Worm (Caenorhabditis elegans): ENCODE measurements around the gene egli-1.

egli-1 gene

DNA sequence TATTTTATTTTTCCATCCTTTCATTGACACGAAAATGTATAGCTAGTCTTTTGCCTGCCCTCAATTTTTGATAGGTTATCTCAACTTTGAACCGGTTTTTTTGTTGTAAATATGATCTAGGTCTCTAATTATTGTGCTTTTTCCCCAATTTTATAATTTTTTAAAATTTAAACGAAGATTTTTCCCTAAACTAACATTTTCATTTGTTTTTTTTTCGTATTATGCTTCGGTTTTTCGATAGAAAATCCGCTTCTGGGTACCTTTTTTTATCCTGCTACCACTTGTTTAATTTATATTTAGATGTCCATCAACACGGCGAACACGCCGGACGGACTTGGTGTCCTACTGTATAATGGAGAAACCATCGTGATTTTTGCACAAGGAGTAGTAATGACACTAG, 5.7 kb downstream of the egli-1 start, which contains the start of gene wbp-2:
Gene wbp-2 (plus strand): TSS at position 301 of the 400 bp plus-strand sequence.
- TF ChIP-seq dve-1 (tag; optimal IDR thresholded peaks at IDR 0.05; ENCODE audit: insufficient read depth) (no peak), ctbp-1 (GFP tag; IDR thresholded peaks at IDR 0.05) (no peak), lsy-2 (tag; optimal IDR thresholded peaks at IDR 0.05) (no peak), dmd-9 (GFP tag; IDR thresholded peaks at IDR 0.05) (no peak), nhr-41 (GFP tag; IDR thresholded peaks at IDR 0.05) (no peak), pha-4 (GFP tag; IDR thresholded peaks at IDR 0.05) (no peak), pha-4 (tag; optimal IDR thresholded peaks at IDR 0.05) (no peak), lim-7 (GFP tag; IDR thresholded peaks at IDR 0.05) (no peak), zip-11 (GFP tag; IDR thresholded peaks at IDR 0.05) (no peak), nhr-28 (tag; optimal IDR thresholded peaks at IDR 0.05) (no peak), Y5F2A.4 (GFP tag; optimal IDR thresholded peaks at IDR 0.05) (no peak), unc-130 (GFP tag; optimal IDR thresholded peaks at IDR 0.05) (no peak)

- TF ChIP-seq hmg-1.1 (GFP tag; IDR thresholded peaks at IDR 0.05) (no peak), daf-19 (GFP tag; conservative IDR thresholded peaks at IDR 0.05) (no peak), zip-11 (GFP tag; IDR thresholded peaks at IDR 0.05) (no peak), saeg-2 (GFP tag; IDR thresholded peaks at IDR 0.05) (no peak), gei-8 (GFP tag; optimal IDR thresholded peaks at IDR 0.05) (no peak), fos-1 (tag; optimal IDR thresholded peaks at IDR 0.05) (no peak), nhr-11 (tag; optimal IDR thresholded peaks at IDR 0.05) (no peak), snpc-1.2 (GFP tag; IDR thresholded peaks at IDR 0.05) (no peak), ceh-82 (tag; optimal IDR thresholded peaks at IDR 0.05) (no peak), spr-1 (tag; optimal IDR thresholded peaks at IDR 0.05) (no peak), Y75B8A.6 (GFP tag; IDR thresholded peaks at IDR 0.05) (no peak), daf-16 (GFP tag; optimal IDR thresholded peaks at IDR 0.05) (no peak), daf-16 (tag; optimal IDR thresholded peaks at IDR 0.05) (no peak)
These were observed 7.6 kb downstream of the egli-1 start, which contains the start of gene eif-3.F for ce11 chrII:9331343-9331742. Gene eif-3.F, plus strand, starts transcription at chrII:9331643.

DNA sequence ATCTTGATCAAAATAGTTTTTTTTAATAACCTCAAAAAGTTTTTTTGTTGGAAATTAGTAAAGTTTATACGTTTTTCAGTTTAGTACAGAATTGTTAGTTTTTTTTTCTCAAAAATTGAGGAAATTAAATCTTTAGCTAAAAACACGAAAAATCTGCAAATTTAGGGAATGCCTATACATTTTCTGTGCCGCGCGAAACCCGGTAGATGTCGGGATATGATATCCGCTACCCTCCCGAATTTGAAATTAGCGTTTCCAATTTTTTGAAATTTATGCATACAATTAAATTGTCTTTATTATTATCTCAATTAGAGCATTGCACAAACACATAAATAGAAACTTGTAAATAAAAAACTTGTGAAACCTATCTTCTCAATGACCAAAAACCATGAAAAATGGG, 9.3 kb downstream of the egli-1 start:
- TF ChIP-seq R02D3.7 (tag; optimal IDR thresholded peaks at IDR 0.05) (no peak), T26A8.4 (GFP tag; IDR thresholded peaks at IDR 0.05) (no peak), Y5F2A.4 (GFP tag; optimal IDR thresholded peaks at IDR 0.05) (no peak), spr-1 (tag; optimal IDR thresholded peaks at IDR 0.05) (no peak), fos-1 (tag; optimal IDR thresholded peaks at IDR 0.05) (no peak), nhr-48 (tag; optimal IDR thresholded peaks at IDR 0.05) (no peak), mxl-3 (GFP tag; optimal IDR thresholded peaks at IDR 0.05) (no peak), lim-7 (GFP tag; IDR thresholded peaks at IDR 0.05) (no peak), lin-38 (GFP tag; IDR thresholded peaks at IDR 0.05) (no peak), F26F4.8 (GFP tag; conservative IDR thresholded peaks at IDR 0.05) (no peak), zfp-3 (GFP tag; conservative IDR thresholded peaks at IDR 0.05) (no peak), gei-8 (GFP tag; optimal IDR thresholded peaks at IDR 0.05) (no peak), daf-12 (tag; optimal IDR thresholded peaks at IDR 0.05) (no peak), mdt-29 (GFP tag; IDR thresholded peaks at IDR 0.05) (no peak)

- TF ChIP-seq mdt-29 (GFP tag; IDR thresholded peaks at IDR 0.05) (no peak), ceh-28 (tag; optimal IDR thresholded peaks at IDR 0.05) (peak; percentile 4)
These were observed 10.0 kb downstream of the egli-1 start, which contains the start of gene scp-1 for ce11 chrII:9333714-9334113. Gene scp-1, plus strand, starts transcription at chrII:9334014.

DNA sequence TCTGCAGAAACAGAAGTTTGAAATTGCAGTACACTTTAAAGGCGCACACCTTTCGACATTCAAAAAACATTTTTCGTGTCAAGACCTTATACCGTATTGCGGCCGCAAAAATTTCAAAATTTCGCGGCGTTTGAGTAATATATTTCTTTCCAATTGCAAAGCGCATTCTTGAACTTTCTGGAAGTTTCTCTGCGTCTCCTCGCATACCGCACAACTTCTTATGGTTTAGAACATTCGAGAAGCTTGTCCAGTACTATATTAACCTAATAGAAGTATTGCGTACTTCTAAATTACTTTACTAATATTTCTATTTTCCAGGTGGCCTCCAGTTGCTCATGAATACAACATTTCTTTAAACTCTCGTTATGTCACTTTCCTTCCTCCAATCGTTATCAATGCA, 12.9 kb downstream of the egli-1 start:
- peak; percentile 12 for TF ChIP-seq mxl-3 (GFP tag; optimal IDR thresholded peaks at IDR 0.05)
- peak; percentile 59; the same call in 1 of the 2 replicates for TF ChIP-seq mdt-29 (GFP tag; IDR thresholded peaks at IDR 0.05)
- no peak for TF ChIP-seq F37D6.2 (tag; optimal IDR thresholded peaks at IDR 0.05)
